Fruit fly (Drosophila melanogaster): ENCODE measurements around the gene MED15.

- TF ChIP-seq Myc (optimal IDR thresholded peaks at IDR 0.05) (no peak), h (optimal IDR thresholded peaks at IDR 0.05) (no peak)
These were observed 28.8 kb downstream of the MED15 start for dm6 chr2L:501622-502021.

All from Kc167 (cell line).